Fruit fly (Drosophila melanogaster) whole organism, embryonic: ENCODE data around the gene run.

Source experiments
- Antp ChIP-seq: fragments of 200-800 bp; sonication (Bioruptor generic); optimal IDR thresholded peaks from 3 replicates; lab custom pipeline; 2016; ENCODE audit warnings: missing biosample characterization, missing genetic modification characterization
- CG10431 ChIP-seq: fragments of 200-800 bp; sonication (Bioruptor generic); optimal IDR thresholded peaks from 3 replicates; lab custom pipeline; 2018; ENCODE audit warnings: missing biosample characterization, mild to moderate bottlenecking, missing genetic modification characterization
- CG12155 ChIP-seq: fragments of 200-800 bp; sonication (Bioruptor generic); optimal IDR thresholded peaks from 3 replicates; lab custom pipeline; 2016; ENCODE audit warnings: missing biosample characterization, missing genetic modification characterization
- CG13287 ChIP-seq: fragments of 200-800 bp; sonication (Bioruptor generic); IDR thresholded peaks from 2 replicates; pipeline ENCODE4 v1.3.6; 2022; ENCODE audit warnings: missing biosample characterization, missing genetic modification characterization; ENCODE audit not compliant: partially characterized antibody
- CG13894 ChIP-seq: fragments of 200-800 bp; sonication (Bioruptor generic); optimal IDR thresholded peaks from 3 replicates; lab custom pipeline; 2018; ENCODE audit warnings: missing biosample characterization, mild to moderate bottlenecking, missing genetic modification characterization, moderate library complexity
- CG14050 ChIP-seq: fragments of 200-800 bp; sonication (Bioruptor generic); IDR thresholded peaks from 3 replicates; pipeline ENCODE4 v1.3.6; 2022; ENCODE audit warnings: missing biosample characterization, missing genetic modification characterization
- CG14965 ChIP-seq: fragments of 200-800 bp; sonication (Bioruptor generic); optimal IDR thresholded peaks from 2 replicates; lab custom pipeline; 2016; ENCODE audit warnings: missing biosample characterization, missing genetic modification characterization, borderline replicate concordance
- CG15269 ChIP-seq: fragments of 200-800 bp; sonication (Bioruptor generic); optimal IDR thresholded peaks from 2 replicates; lab custom pipeline; 2018; ENCODE audit warnings: missing biosample characterization, mild to moderate bottlenecking, missing genetic modification characterization, moderate library complexity
- CG17328 ChIP-seq: fragments of 200-800 bp; sonication (Bioruptor generic); IDR thresholded peaks from 2 replicates; pipeline ENCODE4 v1.3.6; 2022; ENCODE audit warnings: missing biosample characterization, missing genetic modification characterization
- CG17385 ChIP-seq: fragments of 200-800 bp; sonication (Bioruptor generic); optimal IDR thresholded peaks from 3 replicates; lab custom pipeline; 2018; ENCODE audit warnings: missing biosample characterization, mild to moderate bottlenecking, missing genetic modification characterization
- CG17568 ChIP-seq: fragments of 200-800 bp; sonication (Bioruptor generic); optimal IDR thresholded peaks from 2 replicates; lab custom pipeline; 2018; ENCODE audit warnings: missing biosample characterization, mild to moderate bottlenecking, missing genetic modification characterization, moderate library complexity
- CG2129 ChIP-seq: fragments of 200-800 bp; sonication (Bioruptor generic); IDR thresholded peaks from 2 replicates; pipeline ENCODE4 v1.3.6; 2022; ENCODE audit warnings: missing biosample characterization, missing genetic modification characterization; ENCODE audit not compliant: partially characterized antibody
- CG2678 ChIP-seq: fragments of 200-800 bp; sonication (Bioruptor generic); optimal IDR thresholded peaks from 3 replicates; lab custom pipeline; 2019; ENCODE audit warnings: missing biosample characterization, mild to moderate bottlenecking, missing genetic modification characterization, moderate library complexity
- CG32767 ChIP-seq: fragments of 200-800 bp; sonication (Bioruptor generic); IDR thresholded peaks from 2 replicates; pipeline ENCODE4 v1.3.6; 2022; ENCODE audit warnings: missing biosample characterization, missing genetic modification characterization
- CG4424 ChIP-seq: fragments of 200-800 bp; sonication (Bioruptor generic); optimal IDR thresholded peaks from 3 replicates; lab custom pipeline; 2016; ENCODE audit warnings: missing biosample characterization, missing genetic modification characterization
- CG5245 ChIP-seq: fragments of 200-800 bp; sonication (Bioruptor generic); optimal IDR thresholded peaks from 3 replicates; lab custom pipeline; 2016; ENCODE audit warnings: missing biosample characterization, missing genetic modification characterization
- CG6654 ChIP-seq: fragments of 200-800 bp; sonication (Bioruptor generic); optimal IDR thresholded peaks from 2 replicates; lab custom pipeline; 2017; ENCODE audit warnings: missing biosample characterization, mild to moderate bottlenecking, missing genetic modification characterization
- CG6791 ChIP-seq: fragments of 200-800 bp; sonication (Bioruptor generic); IDR thresholded peaks from 3 replicates; pipeline ENCODE4 v1.3.6; 2022; ENCODE audit warnings: missing biosample characterization, missing genetic modification characterization; ENCODE audit not compliant: partially characterized antibody
- CG7928 ChIP-seq: fragments of 200-800 bp; sonication (Bioruptor generic); optimal IDR thresholded peaks from 2 replicates; lab custom pipeline; 2017; ENCODE audit warnings: missing biosample characterization, mild to moderate bottlenecking, missing genetic modification characterization
- CG7987 ChIP-seq: fragments of 200-800 bp; sonication (Bioruptor generic); optimal IDR thresholded peaks from 2 replicates; lab custom pipeline; 2018; ENCODE audit warnings: missing biosample characterization, mild to moderate bottlenecking, missing genetic modification characterization, moderate library complexity
- CG9437 ChIP-seq: fragments of 200-800 bp; sonication (Bioruptor generic); optimal IDR thresholded peaks from 2 replicates; lab custom pipeline; 2018; ENCODE audit warnings: missing biosample characterization, mild to moderate bottlenecking, missing genetic modification characterization
- CG9609 ChIP-seq: fragments of 200-800 bp; sonication (Bioruptor generic); optimal IDR thresholded peaks from 3 replicates; lab custom pipeline; 2016; ENCODE audit warnings: missing biosample characterization, missing genetic modification characterization
- CG9797 ChIP-seq: fragments of 200-800 bp; sonication (Bioruptor generic); optimal IDR thresholded peaks from 3 replicates; lab custom pipeline; 2018; ENCODE audit warnings: missing biosample characterization, mild to moderate bottlenecking, missing genetic modification characterization
- Dfd ChIP-seq, 2 experiments: fragments of >200 bp; optimal IDR thresholded peaks; 2 replicates each; lab custom pipeline; 2017; ENCODE audit warnings: missing biosample characterization in 2 of 2, missing genetic modification characterization in 2 of 2
- Dll ChIP-seq: fragments of 200-800 bp; sonication (Bioruptor generic); IDR thresholded peaks from 4 replicates; pipeline ENCODE4 v1.3.6; 2022; ENCODE audit warnings: missing biosample characterization, missing genetic modification characterization; ENCODE audit not compliant: partially characterized antibody
- Elba2 ChIP-seq: fragments of 200-800 bp; sonication (Bioruptor generic); optimal IDR thresholded peaks from 3 replicates; lab custom pipeline; 2016; ENCODE audit warnings: missing biosample characterization, missing genetic modification characterization
- MESR4 ChIP-seq: fragments of 200-800 bp; sonication (Bioruptor generic); optimal IDR thresholded peaks from 2 replicates; lab custom pipeline; 2018; ENCODE audit warnings: missing biosample characterization, mild to moderate bottlenecking, missing genetic modification characterization, moderate library complexity
- Max ChIP-seq: fragments of 200-800 bp; sonication (Bioruptor generic); optimal IDR thresholded peaks from 2 replicates; lab custom pipeline; 2016; ENCODE audit warnings: missing biosample characterization, mild to moderate bottlenecking, missing genetic modification characterization
- NFAT ChIP-seq: fragments of 200-800 bp; sonication (Bioruptor generic); IDR thresholded peaks from 2 replicates; pipeline ENCODE4 v1.3.6; 2022; ENCODE audit warnings: missing biosample characterization, missing genetic modification characterization
- Opbp ChIP-seq: fragments of 200-800 bp; sonication (Bioruptor generic); IDR thresholded peaks from 3 replicates; pipeline ENCODE4 v1.3.6; 2022; ENCODE audit warnings: missing biosample characterization, missing genetic modification characterization; ENCODE audit not compliant: partially characterized antibody
- Ptx1 ChIP-seq: fragments of 200-800 bp; sonication (Bioruptor generic); IDR thresholded peaks from 2 replicates; pipeline ENCODE4 v1.3.6; 2022; ENCODE audit warnings: missing biosample characterization, missing genetic modification characterization
- Rfx ChIP-seq: fragments of 200-800 bp; sonication (Bioruptor generic); IDR thresholded peaks from 2 replicates; pipeline ENCODE4 v1.3.6; 2022; ENCODE audit warnings: missing biosample characterization, missing genetic modification characterization
- ac ChIP-seq: fragments of 200-800 bp; sonication (Bioruptor generic); optimal IDR thresholded peaks from 3 replicates; lab custom pipeline; 2017; ENCODE audit warnings: missing biosample characterization, mild to moderate bottlenecking, missing genetic modification characterization
- caup ChIP-seq: fragments of 200-800 bp; sonication (Bioruptor generic); optimal IDR thresholded peaks from 3 replicates; lab custom pipeline; 2017; ENCODE audit warnings: missing biosample characterization, mild to moderate bottlenecking, missing genetic modification characterization, moderate library complexity; ENCODE audit not compliant: severe bottlenecking
- chn ChIP-seq: fragments of 200-800 bp; sonication (Bioruptor generic); optimal IDR thresholded peaks from 2 replicates; lab custom pipeline; 2016; ENCODE audit warnings: missing biosample characterization, missing genetic modification characterization
- crc ChIP-seq: fragments of 200-800 bp; sonication (Bioruptor generic); optimal IDR thresholded peaks from 2 replicates; lab custom pipeline; 2016; ENCODE audit warnings: missing biosample characterization, missing genetic modification characterization
- gce ChIP-seq: fragments of 200-800 bp; sonication (Bioruptor generic); IDR thresholded peaks from 3 replicates; pipeline ENCODE4 v1.3.6; 2022; ENCODE audit warnings: missing biosample characterization, missing genetic modification characterization
- gfzf ChIP-seq: fragments of 200-800 bp; sonication (Bioruptor generic); optimal IDR thresholded peaks from 2 replicates; lab custom pipeline; 2016; ENCODE audit warnings: missing biosample characterization, mild to moderate bottlenecking, missing genetic modification characterization, moderate library complexity
- h ChIP-seq: fragments of >200 bp; optimal IDR thresholded peaks from 2 replicates; lab custom pipeline; 2017
- ind ChIP-seq: fragments of 200-800 bp; sonication (Bioruptor generic); optimal IDR thresholded peaks from 3 replicates; lab custom pipeline; 2016; ENCODE audit warnings: missing biosample characterization, missing genetic modification characterization
- mld ChIP-seq: fragments of 200-800 bp; sonication (Bioruptor generic); IDR thresholded peaks from 3 replicates; pipeline ENCODE4 v1.3.6; 2022; ENCODE audit warnings: missing biosample characterization, missing genetic modification characterization; ENCODE audit not compliant: partially characterized antibody
- nom ChIP-seq: fragments of 200-800 bp; sonication (Bioruptor generic); optimal IDR thresholded peaks from 2 replicates; lab custom pipeline; 2017; ENCODE audit warnings: missing biosample characterization, missing genetic modification characterization, mild to moderate bottlenecking, moderate library complexity, missing genetic modification reagents
- otp ChIP-seq: fragments of 200-800 bp; sonication (Bioruptor generic); IDR thresholded peaks from 3 replicates; pipeline ENCODE4, ENCODE4 v1.3.6; 2022; ENCODE audit warnings: missing biosample characterization, missing genetic modification characterization
- p53 ChIP-seq: fragments of 200-800 bp; sonication (Bioruptor generic); optimal IDR thresholded peaks from 2 replicates; lab custom pipeline; 2016; ENCODE audit warnings: missing biosample characterization, missing genetic modification characterization
- pum ChIP-seq: fragments of 200-800 bp; sonication (Bioruptor generic); optimal IDR thresholded peaks from 2 replicates; lab custom pipeline; 2016; ENCODE audit warnings: missing biosample characterization, missing genetic modification characterization
- rib ChIP-seq: fragments of 200-800 bp; sonication (Bioruptor generic); IDR thresholded peaks from 2 replicates; pipeline ENCODE4 v1.3.6; 2022; ENCODE audit warnings: missing biosample characterization, missing genetic modification characterization
- sim ChIP-seq: fragments of 200-800 bp; sonication (Bioruptor generic); IDR thresholded peaks from 2 replicates; pipeline ENCODE4 v1.3.6; 2022; ENCODE audit warnings: missing biosample characterization, missing genetic modification characterization
- vfl ChIP-seq: fragments of 200-800 bp; sonication (Bioruptor generic); optimal IDR thresholded peaks from 2 replicates; lab custom pipeline; 2016; ENCODE audit warnings: missing biosample characterization, missing genetic modification characterization
- vvl ChIP-seq: fragments of 200-800 bp; sonication (Bioruptor generic); IDR thresholded peaks from 2 replicates; pipeline ENCODE4 v1.3.6; 2022; ENCODE audit warnings: missing biosample characterization, missing genetic modification characterization
- wdn ChIP-seq: fragments of 200-800 bp; sonication (Bioruptor generic); IDR thresholded peaks from 2 replicates; pipeline ENCODE4 v1.3.6; 2022; ENCODE audit warnings: missing biosample characterization, missing genetic modification characterization
- zen2 ChIP-seq: fragments of 200-800 bp; sonication (Bioruptor generic); IDR thresholded peaks from 3 replicates; pipeline ENCODE4 v1.3.6; 2022; ENCODE audit warnings: missing biosample characterization, missing genetic modification characterization; ENCODE audit not compliant: partially characterized antibody

run gene

DNA sequence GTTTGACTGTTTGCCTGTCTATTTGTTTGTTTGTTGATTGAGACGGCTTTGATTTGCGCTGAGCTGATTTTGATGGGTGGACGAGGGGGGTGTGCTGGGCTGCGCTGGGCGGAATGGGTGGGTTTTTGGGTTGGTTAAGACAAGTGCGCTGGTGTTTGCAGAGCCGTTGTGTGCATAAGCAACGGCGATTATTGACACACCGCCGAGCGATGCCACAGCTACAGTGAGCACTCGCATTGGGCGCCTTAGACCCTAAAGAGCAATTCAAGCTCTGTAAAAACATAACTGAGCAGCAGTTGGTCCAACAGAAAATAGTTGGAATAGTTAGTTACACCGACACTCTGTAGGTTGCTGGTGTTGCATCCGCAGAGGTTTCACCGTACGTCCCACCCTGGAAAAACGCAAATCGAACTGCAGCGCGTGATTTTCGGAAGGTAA is 35.5 kb upstream of the run start (continued):
- TF ChIP-seq chn: peak; percentile 77
- TF ChIP-seq CG13894 (tag; lab: Kevin White, UChicago): no peak
- peak; percentile 88 for TF ChIP-seq otp
- TF ChIP-seq CG14050 (GFP tag; lab: Robert Waterston, UW): peak; percentile 64; the same call in 2 of the 3 replicates
- TF ChIP-seq Dfd (GFP tag; optimal IDR thresholded peaks at IDR 0.05; lab: Kevin White, UChicago): no peak
- TF ChIP-seq rib (GFP tag; lab: Robert Waterston, UW): no peak
- peak; percentile 68 for TF ChIP-seq CG10431
- TF ChIP-seq CG6654 (GFP tag; lab: Kevin White, UChicago): peak; percentile 48
- peak; percentile 64; the same call in 1 of the 2 replicates for TF ChIP-seq CG32767 (GFP tag; lab: Robert Waterston, UW)
- TF ChIP-seq Antp (GFP tag; lab: Kevin White, UChicago): peak; percentile 87
- TF ChIP-seq Rfx (GFP tag; lab: Robert Waterston, UW): peak; percentile 73
- TF ChIP-seq p53 (GFP tag; lab: Kevin White, UChicago): peak; percentile 69
- TF ChIP-seq CG9797 (GFP tag; lab: Kevin White, UChicago): peak; percentile 3
- peak; percentile 40 for TF ChIP-seq CG12155 (GFP tag; lab: Kevin White, UChicago)
- TF ChIP-seq Dll: no peak
- TF ChIP-seq nom (GFP tag; lab: Kevin White, UChicago): no peak
- no peak for TF ChIP-seq mld
- TF ChIP-seq CG17328 (GFP tag; lab: Robert Waterston, UW): peak; percentile 81
- peak; percentile 80 for TF ChIP-seq CG14965
- TF ChIP-seq CG13287 (GFP tag; lab: Robert Waterston, UW): no peak
- TF ChIP-seq CG7928: no peak
- no peak for TF ChIP-seq Opbp
- peak; percentile 85 for TF ChIP-seq ac (GFP tag; lab: Kevin White, UChicago)
- TF ChIP-seq zen2: no peak
- TF ChIP-seq CG17385 (GFP tag; lab: Kevin White, UChicago): peak; percentile 43
- TF ChIP-seq CG6791 (GFP tag; lab: Robert Waterston, UW): no peak
- TF ChIP-seq h: no peak
- TF ChIP-seq CG15269 (tag; lab: Kevin White, UChicago): peak; percentile 52
- no peak for TF ChIP-seq vfl (GFP tag; lab: Kevin White, UChicago)
- TF ChIP-seq ind (GFP tag; lab: Kevin White, UChicago): peak; percentile 77
- peak; percentile 71 for TF ChIP-seq CG9609 (GFP tag; lab: Kevin White, UChicago)
- peak; percentile 90 for TF ChIP-seq vvl (GFP tag; lab: Robert Waterston, UW)
- peak; percentile 29 for TF ChIP-seq crc (GFP tag; lab: Kevin White, UChicago)
- peak; percentile 54 for TF ChIP-seq caup (GFP tag; lab: Kevin White, UChicago)
- peak; percentile 80 for TF ChIP-seq CG5245
- TF ChIP-seq pum (GFP tag; lab: Kevin White, UChicago): peak; percentile 70
- peak; percentile 13 for TF ChIP-seq CG9437 (GFP tag; lab: Kevin White, UChicago)
- TF ChIP-seq gfzf (GFP tag; lab: Kevin White, UChicago): no peak
- peak; percentile 72 for TF ChIP-seq CG2678 (tag; lab: Kevin White, UChicago)
- TF ChIP-seq sim (GFP tag; lab: Robert Waterston, UW): peak; percentile 63
- no peak for TF ChIP-seq wdn (GFP tag; lab: Robert Waterston, UW)
- peak; percentile 43 for TF ChIP-seq Max (GFP tag; lab: Kevin White, UChicago)
- TF ChIP-seq CG17568 (GFP tag; lab: Kevin White, UChicago): peak; percentile 63
- TF ChIP-seq CG7987 (GFP tag; lab: Kevin White, UChicago): peak; percentile 57
- no peak for TF ChIP-seq MESR4 (GFP tag; lab: Kevin White, UChicago)
- peak; percentile 82 for TF ChIP-seq Ptx1 (GFP tag; lab: Robert Waterston, UW)
- peak; percentile 80 for TF ChIP-seq gce (GFP tag; lab: Robert Waterston, UW)
- TF ChIP-seq CG4424: peak; percentile 78
- TF ChIP-seq Elba2: no peak
- no peak for TF ChIP-seq CG2129 (GFP tag; lab: Robert Waterston, UW)
- peak; percentile 51; the same call in 1 of the 2 replicates for TF ChIP-seq NFAT (GFP tag; lab: Robert Waterston, UW)
